Worm (Caenorhabditis elegans) whole organism, young adult: ENCODE measurements around the gene snrp-200.

ENCODE experiments used
- F52B5.7 ChIP-seq: sonication (generic microtip); optimal IDR thresholded peaks from 2 replicates; lab custom pipeline; 2016; ENCODE audit warnings: mild to moderate bottlenecking, missing genetic modification characterization, missing compliant biosample characterization
- Y95B8A.8 ChIP-seq: fragments of 200-800 bp; sonication (Bioruptor generic); IDR thresholded peaks from 2 replicates; pipeline ENCODE4 v1.3.6; 2022; ENCODE audit warnings: missing genetic modification reagents, missing genetic modification characterization, missing compliant biosample characterization
- aptf-2 ChIP-seq: fragments of 200-800 bp; sonication (Bioruptor generic); conservative IDR thresholded peaks from 2 replicates; pipeline ENCODE4 v1.3.6; 2022; ENCODE audit warnings: missing genetic modification reagents, missing genetic modification characterization, missing compliant biosample characterization
- ccch-3 ChIP-seq: fragments of 200-800 bp; sonication (Bioruptor generic); optimal IDR thresholded peaks from 2 replicates; lab custom pipeline; 2018; ENCODE audit warnings: mild to moderate bottlenecking, missing genetic modification characterization, missing compliant biosample characterization
- cebp-2 ChIP-seq: fragments of 200-800 bp; sonication (Bioruptor generic); IDR thresholded peaks from 2 replicates; pipeline ENCODE4 v1.3.6; 2022; ENCODE audit warnings: missing genetic modification characterization, missing compliant biosample characterization
- ceh-58 ChIP-seq: fragments of 200-800 bp; sonication (Bioruptor generic); IDR thresholded peaks from 2 replicates; pipeline ENCODE4 v1.3.6; 2022; ENCODE audit warnings: missing genetic modification characterization, missing compliant biosample characterization
- nhr-179 ChIP-seq: sonication (generic microtip); optimal IDR thresholded peaks from 2 replicates; lab custom pipeline; 2016; ENCODE audit warnings: mild to moderate bottlenecking, missing genetic modification characterization, missing compliant biosample characterization
- nhr-90 ChIP-seq: sonication (generic microtip); optimal IDR thresholded peaks from 2 replicates; lab custom pipeline; 2016; ENCODE audit warnings: missing genotype, mild to moderate bottlenecking, missing genetic modification characterization, missing compliant biosample characterization
- rec-8 ChIP-seq, 2 experiments: sonication (generic microtip); optimal IDR thresholded peaks; 2 replicates each; lab custom pipeline; 2016; ENCODE audit warnings: mild to moderate bottlenecking in 2 of 2, missing genetic modification characterization in 2 of 2, missing genetic modification reagents in 2 of 2, missing genotype in 2 of 2, missing biosample characterization in 1 of 2, missing compliant biosample characterization in 1 of 2, moderate library complexity in 1 of 2
- snpc-1.3 ChIP-seq: sonication (generic microtip); optimal IDR thresholded peaks from 2 replicates; lab custom pipeline; 2017; ENCODE audit warnings: missing genetic modification characterization, mild to moderate bottlenecking, missing compliant biosample characterization, antibody characterized with exemption, moderate library complexity, missing genotype, missing genetic modification reagents; ENCODE audit not compliant: insufficient read depth
- snpc-4 ChIP-seq, 5 experiments: fragments of 150-350 bp in 1 of 5; sonication (generic microtip) in 4 of 5; optimal IDR thresholded peaks; 2 replicates each; lab custom pipeline; 2014 to 2018; ENCODE audit warnings: missing genetic modification characterization in 5 of 5, missing biosample characterization in 3 of 5, antibody characterized with exemption in 2 of 5, mild to moderate bottlenecking in 2 of 5, missing compliant biosample characterization in 2 of 5, missing genotype in 2 of 5, moderate library complexity in 2 of 5, missing genetic modification reagents in 1 of 5
- xnd-1 ChIP-seq: sonication (generic microtip); optimal IDR thresholded peaks from 2 replicates; lab custom pipeline; 2016; ENCODE audit warnings: missing genotype, missing genetic modification reagents, missing genetic modification characterization, missing compliant biosample characterization
- ztf-25 ChIP-seq: fragments of 200-800 bp; sonication (Bioruptor generic); IDR thresholded peaks from 2 replicates; pipeline ENCODE4 v1.3.6; 2022; ENCODE audit warnings: missing genetic modification reagents, missing genetic modification characterization, missing compliant biosample characterization

- TF ChIP-seq ceh-58 (GFP tag; lab: Robert Waterston, UW), result no peak
- TF ChIP-seq xnd-1 (tag; lab: Kevin White, UChicago), result no peak
- TF ChIP-seq snpc-1.3, result no peak
- no peak for TF ChIP-seq rec-8 (tag; optimal IDR thresholded peaks at IDR 0.05; lab: Kevin White, UChicago)
- no peak for TF ChIP-seq aptf-2 (GFP tag; lab: Robert Waterston, UW)
- TF ChIP-seq F52B5.7 (tag; lab: Kevin White, UChicago), result no peak
- no peak for TF ChIP-seq nhr-90 (tag; lab: Kevin White, UChicago)
- no peak for TF ChIP-seq Y95B8A.8 (GFP tag; lab: Robert Waterston, UW)
- no peak for TF ChIP-seq ztf-25
- TF ChIP-seq cebp-2 (GFP tag; lab: Robert Waterston, UW), result no peak
- TF ChIP-seq ccch-3 (GFP tag; lab: Kevin White, UChicago), result no peak
- no peak for TF ChIP-seq nhr-179
- no peak for TF ChIP-seq snpc-4 (GFP tag; optimal IDR thresholded peaks at IDR 0.05; lab: Kevin White, UChicago)
- TF ChIP-seq snpc-4 (tag; optimal IDR thresholded peaks at IDR 0.05; lab: Kevin White, UChicago), result no peak
Observed at ce11 chrII:12774402-12774801, 37.7 kb upstream of the snrp-200 start, which contains the start of gene Y46G5A.14.
